Worm (Caenorhabditis elegans) whole organism, mixed stage, embryonic: ENCODE results near the gene C33F10.8.

ENCODE experiments used
- elt-3 ChIP-seq: fragments of 150-350 bp; optimal IDR thresholded peaks from 2 replicates; lab custom pipeline; 2014; ENCODE audit warnings: missing biosample characterization, missing genetic modification characterization
- mab-5 ChIP-seq: fragments of 150-350 bp; optimal IDR thresholded peaks from 2 replicates; lab custom pipeline; 2014; ENCODE audit warnings: missing biosample characterization, missing genetic modification characterization
- mep-1 ChIP-seq: fragments of 150-350 bp; optimal IDR thresholded peaks from 2 replicates; lab custom pipeline; 2017; ENCODE audit warnings: missing biosample characterization, missing genetic modification reagents, missing genetic modification characterization, inconsistent platforms
- mls-2 ChIP-seq: sonication (generic microtip); optimal IDR thresholded peaks from 2 replicates; lab custom pipeline; 2016; ENCODE audit warnings: mild to moderate bottlenecking, missing genetic modification characterization, moderate library complexity, missing compliant biosample characterization
- nhr-237 ChIP-seq: fragments of 150-350 bp; optimal IDR thresholded peaks from 2 replicates; lab custom pipeline; 2014; ENCODE audit warnings: missing biosample characterization, missing genetic modification characterization
- nhr-76 ChIP-seq: sonication (generic microtip); optimal IDR thresholded peaks from 2 replicates; lab custom pipeline; 2017; ENCODE audit warnings: missing biosample characterization, missing genetic modification characterization
- pha-4 ChIP-seq: fragments of 150-350 bp; optimal IDR thresholded peaks from 2 replicates; lab custom pipeline; 2018; ENCODE audit warnings: missing biosample characterization, missing genetic modification reagents, missing genetic modification characterization
- sem-2 ChIP-seq: fragments of 200-800 bp; sonication (Bioruptor generic); optimal IDR thresholded peaks from 2 replicates; lab custom pipeline; 2018; ENCODE audit warnings: mild to moderate bottlenecking, missing genetic modification characterization, missing compliant biosample characterization
- snpc-4 ChIP-seq: fragments of 150-350 bp; optimal IDR thresholded peaks from 2 replicates; lab custom pipeline; 2014; ENCODE audit warnings: missing biosample characterization, missing genetic modification characterization
- unc-62 ChIP-seq: fragments of 150-350 bp; optimal IDR thresholded peaks from 2 replicates; lab custom pipeline; 2014; ENCODE audit warnings: missing biosample characterization, missing genetic modification reagents, missing genetic modification characterization

- no peak for TF ChIP-seq pha-4 (tag; lab: Kevin White, UChicago)
- TF ChIP-seq mab-5 (tag; lab: Kevin White, UChicago): no peak
- no peak for TF ChIP-seq unc-62
- no peak for TF ChIP-seq nhr-237
- TF ChIP-seq mep-1: no peak
- TF ChIP-seq elt-3 (tag; lab: Kevin White, UChicago): no peak
- no peak for TF ChIP-seq snpc-4 (tag; lab: Kevin White, UChicago)
- no peak for TF ChIP-seq sem-2 (GFP tag; lab: Kevin White, UChicago)
- TF ChIP-seq nhr-76: no peak
- no peak for TF ChIP-seq mls-2 (tag; lab: Kevin White, UChicago)
Observed at ce11 chrII:4856113-4856512, 31.1 kb upstream of the C33F10.8 start.
